Worm (Caenorhabditis elegans): ENCODE results near the gene tbb-6.

The tbb-6 gene

ce11 chrV:12301985-12302591 lies 40.8 kb downstream of the tbb-6 start, which contains the start of the genes frm-7 and F55C5.17 (continued):
- TF ChIP-seq ztf-28 (GFP tag; IDR thresholded peaks at IDR 0.05) (no peak), tlf-1 (GFP tag; optimal IDR thresholded peaks at IDR 0.05) (peak; percentile 20), ztf-18 (tag; optimal IDR thresholded peaks at IDR 0.05) (no peak), nfya-1 (tag; optimal IDR thresholded peaks at IDR 0.05; ENCODE audit: borderline replicate concordance, insufficient read depth) (no peak), madf-6 (GFP tag; IDR thresholded peaks at IDR 0.05) (no peak), snpc-4 (GFP tag; optimal IDR thresholded peaks at IDR 0.05) (no peak), snpc-4 (tag; optimal IDR thresholded peaks at IDR 0.05) (peak in 2 of 4 experiments; percentile 6 to 15), Y56A3A.18 (GFP tag; IDR thresholded peaks at IDR 0.05) (0 out of 2 replicates have a peak, but pooled peaks have one; percentile 27), chd-7 (tag; optimal IDR thresholded peaks at IDR 0.05) (peak; percentile 32), ceh-91 (GFP tag; IDR thresholded peaks at IDR 0.05) (no peak), let-607 (tag; optimal IDR thresholded peaks at IDR 0.05) (no peak), ztf-26 (tag; optimal IDR thresholded peaks at IDR 0.05) (peak; percentile 64), Y95B8A.8 (GFP tag; IDR thresholded peaks at IDR 0.05) (no peak), F22D6.2 (tag; optimal IDR thresholded peaks at IDR 0.05) (no peak), rcor-1 (GFP tag; IDR thresholded peaks at IDR 0.05) (no peak), ekl-4 (GFP tag; IDR thresholded peaks at IDR 0.05) (no peak), unc-130 (GFP tag; optimal IDR thresholded peaks at IDR 0.05) (no peak), tbp1 (GFP tag; optimal IDR thresholded peaks at IDR 0.05) (no peak), F39B2.1 (GFP tag; IDR thresholded peaks at IDR 0.05) (no peak)

ce11 chrV:12303453-12304077 lies 42.2 kb downstream of the tbb-6 start:
- TF ChIP-seq snpc-3.4 (tag; optimal IDR thresholded peaks at IDR 0.05) (peak; percentile 91), Y95B8A.8 (GFP tag; IDR thresholded peaks at IDR 0.05) (peak; percentile 93), nfya-2 (GFP tag; IDR thresholded peaks at IDR 0.05) (peak; percentile 97), egl-18 (GFP tag; IDR thresholded peaks at IDR 0.05) (peak; percentile 99), lsy-27 (tag; optimal IDR thresholded peaks at IDR 0.05; ENCODE audit: borderline replicate concordance, insufficient read depth) (peak; percentile 91), hrde-1 (tag; optimal IDR thresholded peaks at IDR 0.05; ENCODE audit: borderline replicate concordance) (peak; percentile 98), B0336.3 (GFP tag; IDR thresholded peaks at IDR 0.05) (peak; percentile 99), hsf-1 (GFP tag; IDR thresholded peaks at IDR 0.05) (peak; percentile 88), ztf-18 (tag; optimal IDR thresholded peaks at IDR 0.05) (peak; percentile 91), somi-1 (GFP tag; optimal IDR thresholded peaks at IDR 0.05) (peak; percentile 96), hmg-1.2 (GFP tag; IDR thresholded peaks at IDR 0.05) (peak; percentile 91), nhr-90 (tag; optimal IDR thresholded peaks at IDR 0.05) (peak; percentile 99), lir-1 (GFP tag; conservative IDR thresholded peaks at IDR 0.05) (peak; percentile 78; the same call in 1 of the 2 replicates), F23B12.7 (tag; optimal IDR thresholded peaks at IDR 0.05; ENCODE audit: insufficient read depth) (peak; percentile 95), ztf-3 (GFP tag; optimal IDR thresholded peaks at IDR 0.05) (peak; percentile 87), nfyb-1 (GFP tag; IDR thresholded peaks at IDR 0.05) (peak; percentile 99), lin-26 (GFP tag; IDR thresholded peaks at IDR 0.05) (peak; percentile 99), nhr-120 (GFP tag; IDR thresholded peaks at IDR 0.05) (peak; percentile 100), Y79H2A.3 (GFP tag; conservative IDR thresholded peaks at IDR 0.05) (peak; percentile 96), chd-7 (tag; optimal IDR thresholded peaks at IDR 0.05) (peak; percentile 100), ceh-91 (GFP tag; IDR thresholded peaks at IDR 0.05) (peak; percentile 80), bed-1 (GFP tag; IDR thresholded peaks at IDR 0.05) (peak; percentile 100), die-1 (tag; optimal IDR thresholded peaks at IDR 0.05) (peak; percentile 99), F37B4.10 (GFP tag; IDR thresholded peaks at IDR 0.05) (peak; percentile 100), sptf-2 (GFP tag; optimal IDR thresholded peaks at IDR 0.05) (peak; percentile 100), lin-35 (GFP tag; optimal IDR thresholded peaks at IDR 0.05) (peak; percentile 13 to 79 (median 70)), athp-1 (tag; optimal IDR thresholded peaks at IDR 0.05) (peak; percentile 99), bed-2 (GFP tag; IDR thresholded peaks at IDR 0.05) (peak; percentile 96), ztf-26 (tag; optimal IDR thresholded peaks at IDR 0.05) (peak; percentile 95), ceh-100 (GFP tag; IDR thresholded peaks at IDR 0.05) (peak; percentile 86), ztf-6 (GFP tag; IDR thresholded peaks at IDR 0.05) (peak; percentile 95)
